Worm (Caenorhabditis elegans) whole organism, young adult: ENCODE measurements around the gene Y75B8A.31.

Experiments
- B0336.3 ChIP-seq: fragments of 200-800 bp; sonication (Bioruptor generic); IDR thresholded peaks from 2 replicates; pipeline ENCODE4 v1.3.6; 2022; ENCODE audit warnings: missing genetic modification characterization, missing compliant biosample characterization
- C17E4.6 ChIP-seq: fragments of 200-800 bp; sonication (Bioruptor generic); IDR thresholded peaks from 2 replicates; pipeline ENCODE4 v1.3.6; 2022; ENCODE audit warnings: missing genetic modification reagents, missing genetic modification characterization, missing compliant biosample characterization
- F22D6.2 ChIP-seq: sonication (generic microtip); optimal IDR thresholded peaks from 2 replicates; lab custom pipeline; 2016; ENCODE audit warnings: mild to moderate bottlenecking, missing genetic modification characterization, missing compliant biosample characterization
- F39B2.1 ChIP-seq: fragments of 200-800 bp; sonication (Bioruptor generic); IDR thresholded peaks from 2 replicates; pipeline ENCODE4 v1.3.6; 2022; ENCODE audit warnings: missing genetic modification reagents, missing genetic modification characterization, missing compliant biosample characterization
- F57A8.1 ChIP-seq: fragments of 200-800 bp; sonication (Bioruptor generic); optimal IDR thresholded peaks from 2 replicates; lab custom pipeline; 2018; ENCODE audit warnings: mild to moderate bottlenecking, missing genetic modification characterization, moderate library complexity, missing compliant biosample characterization
- F57C9.4 ChIP-seq: sonication (generic microtip); optimal IDR thresholded peaks from 2 replicates; lab custom pipeline; 2017; ENCODE audit warnings: mild to moderate bottlenecking, missing genetic modification characterization, missing compliant biosample characterization
- K11D2.4 ChIP-seq: fragments of 200-800 bp; sonication (Bioruptor generic); IDR thresholded peaks from 2 replicates; pipeline ENCODE4 v1.3.6; 2022; ENCODE audit warnings: missing genetic modification reagents, missing genetic modification characterization, missing compliant biosample characterization
- akir-1 ChIP-seq: fragments of 200-800 bp; sonication (Bioruptor generic); optimal IDR thresholded peaks from 2 replicates; lab custom pipeline; 2018; ENCODE audit warnings: mild to moderate bottlenecking, missing genetic modification characterization, moderate library complexity, missing compliant biosample characterization
- atf-7 ChIP-seq: sonication (generic microtip); optimal IDR thresholded peaks from 2 replicates; lab custom pipeline; 2017; ENCODE audit warnings: mild to moderate bottlenecking, missing genetic modification characterization, missing compliant biosample characterization
- attf-5 ChIP-seq: fragments of 200-800 bp; sonication (Bioruptor generic); optimal IDR thresholded peaks from 2 replicates; lab custom pipeline; 2018; ENCODE audit warnings: mild to moderate bottlenecking, missing genetic modification characterization, missing compliant biosample characterization
- bed-2 ChIP-seq: fragments of 200-800 bp; sonication (Bioruptor generic); IDR thresholded peaks from 2 replicates; pipeline ENCODE4 v1.3.6; 2022; ENCODE audit warnings: missing genetic modification reagents, missing genetic modification characterization, missing compliant biosample characterization
- cebp-1 ChIP-seq, 2 experiments: fragments of 200-800 bp in 1 of 2; sonication (Bioruptor generic) in 1 of 2; sonication (generic microtip) in 1 of 2; IDR thresholded peaks in 1 of 2; optimal IDR thresholded peaks in 1 of 2; 2 replicates each; pipeline versions ENCODE4 v1.3.6 to Lab custom; 2017 to 2022; ENCODE audit warnings: missing compliant biosample characterization in 2 of 2, missing genetic modification characterization in 2 of 2, mild to moderate bottlenecking in 1 of 2, missing genetic modification reagents in 1 of 2, moderate library complexity in 1 of 2
- ceh-79 ChIP-seq: sonication (generic microtip); optimal IDR thresholded peaks from 2 replicates; lab custom pipeline; 2017; ENCODE audit warnings: mild to moderate bottlenecking, missing genetic modification characterization, missing compliant biosample characterization
- ceh-91 ChIP-seq: fragments of 200-800 bp; sonication (Bioruptor generic); IDR thresholded peaks from 2 replicates; pipeline ENCODE4 v1.3.6; 2022; ENCODE audit warnings: missing genetic modification reagents, missing genetic modification characterization, missing compliant biosample characterization
- die-1 ChIP-seq: sonication (generic microtip); optimal IDR thresholded peaks from 2 replicates; lab custom pipeline; 2016; ENCODE audit warnings: missing genotype, mild to moderate bottlenecking, missing genetic modification characterization, missing compliant biosample characterization
- dox-1 ChIP-seq: fragments of 200-800 bp; sonication (Bioruptor generic); IDR thresholded peaks from 2 replicates; pipeline ENCODE4 v1.3.6; 2022; ENCODE audit warnings: missing genetic modification reagents, missing genetic modification characterization, missing compliant biosample characterization
- egl-18 ChIP-seq: fragments of 200-800 bp; sonication (Bioruptor generic); IDR thresholded peaks from 2 replicates; pipeline ENCODE4 v1.3.6; 2022; ENCODE audit warnings: missing genetic modification reagents, missing genetic modification characterization, missing compliant biosample characterization
- egrh-3 ChIP-seq: fragments of 200-800 bp; sonication (Bioruptor generic); IDR thresholded peaks from 2 replicates; pipeline ENCODE4 v1.3.6; 2022; ENCODE audit warnings: missing genetic modification reagents, missing genetic modification characterization, missing compliant biosample characterization
- ets-4 ChIP-seq: fragments of 200-800 bp; sonication (Bioruptor generic); optimal IDR thresholded peaks from 2 replicates; lab custom pipeline; 2018; ENCODE audit warnings: mild to moderate bottlenecking, missing genetic modification characterization, missing compliant biosample characterization
- hmg-1.2 ChIP-seq: fragments of 200-800 bp; sonication (Bioruptor generic); IDR thresholded peaks from 2 replicates; pipeline ENCODE4 v1.3.6; 2022; ENCODE audit warnings: missing genetic modification reagents, missing genetic modification characterization, missing compliant biosample characterization
- hrde-1 ChIP-seq: sonication (generic microtip); optimal IDR thresholded peaks from 2 replicates; lab custom pipeline; 2016; ENCODE audit warnings: missing genetic modification characterization, mild to moderate bottlenecking, missing compliant biosample characterization, moderate library complexity, missing genotype, missing genetic modification reagents, borderline replicate concordance
- lag-1 ChIP-seq: fragments of 200-800 bp; sonication (Bioruptor generic); IDR thresholded peaks from 2 replicates; pipeline ENCODE4 v1.3.6; 2022; ENCODE audit warnings: missing genetic modification reagents, missing genetic modification characterization, missing compliant biosample characterization
- let-607 ChIP-seq, 2 experiments: fragments of 200-800 bp in 1 of 2; sonication (Bioruptor generic) in 1 of 2; sonication (generic microtip) in 1 of 2; optimal IDR thresholded peaks; 2 replicates each; lab custom pipeline; 2016 to 2018; ENCODE audit warnings: mild to moderate bottlenecking in 2 of 2, missing compliant biosample characterization in 2 of 2, missing genetic modification characterization in 2 of 2, moderate library complexity in 2 of 2, missing genotype in 1 of 2
- lin-40 ChIP-seq: sonication (generic microtip); optimal IDR thresholded peaks from 2 replicates; lab custom pipeline; 2016; ENCODE audit warnings: missing genetic modification characterization, mild to moderate bottlenecking, missing compliant biosample characterization, missing genotype, missing genetic modification reagents
- lir-1 ChIP-seq: fragments of 200-800 bp; sonication (Bioruptor generic); conservative IDR thresholded peaks from 2 replicates; pipeline ENCODE4 v1.3.6; 2022; ENCODE audit warnings: missing genetic modification reagents, missing genetic modification characterization, missing compliant biosample characterization
- mcd-1 ChIP-seq: fragments of 200-800 bp; sonication (Bioruptor generic); IDR thresholded peaks from 2 replicates; pipeline ENCODE4 v1.3.6; 2022; ENCODE audit warnings: missing genetic modification reagents, missing genetic modification characterization, missing compliant biosample characterization
- nfyb-1 ChIP-seq: fragments of 200-800 bp; sonication (Bioruptor generic); IDR thresholded peaks from 2 replicates; pipeline ENCODE4 v1.3.6; 2022; ENCODE audit warnings: missing genetic modification reagents, missing genetic modification characterization, missing compliant biosample characterization
- nhr-179 ChIP-seq: sonication (generic microtip); optimal IDR thresholded peaks from 2 replicates; lab custom pipeline; 2016; ENCODE audit warnings: mild to moderate bottlenecking, missing genetic modification characterization, missing compliant biosample characterization
- nhr-80 ChIP-seq: sonication (generic microtip); optimal IDR thresholded peaks from 2 replicates; lab custom pipeline; 2016; ENCODE audit warnings: missing genetic modification characterization, missing compliant biosample characterization
- nhr-90 ChIP-seq: sonication (generic microtip); optimal IDR thresholded peaks from 2 replicates; lab custom pipeline; 2016; ENCODE audit warnings: missing genotype, mild to moderate bottlenecking, missing genetic modification characterization, missing compliant biosample characterization
- rcor-1 ChIP-seq: fragments of 200-800 bp; sonication (Bioruptor generic); IDR thresholded peaks from 2 replicates; pipeline ENCODE4 v1.3.6; 2022; ENCODE audit warnings: missing genetic modification reagents, missing genetic modification characterization, missing compliant biosample characterization
- snpc-1.3 ChIP-seq: sonication (generic microtip); optimal IDR thresholded peaks from 2 replicates; lab custom pipeline; 2017; ENCODE audit warnings: missing genetic modification characterization, mild to moderate bottlenecking, missing compliant biosample characterization, antibody characterized with exemption, moderate library complexity, missing genotype, missing genetic modification reagents; ENCODE audit not compliant: insufficient read depth
- tbp1 ChIP-seq: fragments of 200-800 bp; sonication (Bioruptor generic); optimal IDR thresholded peaks from 2 replicates; lab custom pipeline; 2018; ENCODE audit warnings: mild to moderate bottlenecking, missing genetic modification characterization, missing compliant biosample characterization
- xnd-1 ChIP-seq: sonication (generic microtip); optimal IDR thresholded peaks from 2 replicates; lab custom pipeline; 2016; ENCODE audit warnings: missing genotype, missing genetic modification reagents, missing genetic modification characterization, missing compliant biosample characterization
- zfh-2 ChIP-seq: fragments of 200-800 bp; sonication (Bioruptor generic); conservative IDR thresholded peaks from 2 replicates; pipeline ENCODE4 v1.3.6; 2022; ENCODE audit warnings: missing genetic modification reagents, missing genetic modification characterization, missing compliant biosample characterization
- ztf-18 ChIP-seq: sonication (generic microtip); optimal IDR thresholded peaks from 2 replicates; lab custom pipeline; 2016; ENCODE audit warnings: missing genotype, mild to moderate bottlenecking, missing genetic modification characterization, missing compliant biosample characterization
- ztf-25 ChIP-seq: fragments of 200-800 bp; sonication (Bioruptor generic); IDR thresholded peaks from 2 replicates; pipeline ENCODE4 v1.3.6; 2022; ENCODE audit warnings: missing genetic modification reagents, missing genetic modification characterization, missing compliant biosample characterization
- ztf-3 ChIP-seq: fragments of 200-800 bp; sonication (Bioruptor generic); optimal IDR thresholded peaks from 2 replicates; lab custom pipeline; 2018; ENCODE audit warnings: mild to moderate bottlenecking, missing genetic modification characterization, missing compliant biosample characterization

Y75B8A.31 gene

ce11 chrIII:12325284-12325683, 26.2 kb upstream of the Y75B8A.31 start:
- TF ChIP-seq die-1 (tag; lab: Kevin White, UChicago) (no peak), nhr-179 (tag; lab: Kevin White, UChicago) (no peak), nhr-90 (tag; lab: Kevin White, UChicago) (peak; percentile 20), xnd-1 (no peak), lin-40 (tag; lab: Kevin White, UChicago) (peak; percentile 22), hmg-1.2 (GFP tag; lab: Robert Waterston, UW) (peak; percentile 43; the same call in 1 of the 2 replicates), tbp1 (GFP tag; lab: Kevin White, UChicago) (peak; percentile 36), attf-5 (GFP tag; lab: Kevin White, UChicago) (peak; percentile 19), cebp-1 (GFP tag; IDR thresholded peaks at IDR 0.05; lab: Robert Waterston, UW) (no peak), cebp-1 (tag; optimal IDR thresholded peaks at IDR 0.05; lab: Kevin White, UChicago) (peak; percentile 49), nhr-80 (tag; lab: Kevin White, UChicago) (peak; percentile 91), F57C9.4 (tag; lab: Kevin White, UChicago) (no peak), ets-4 (GFP tag; lab: Kevin White, UChicago) (peak; percentile 41), dox-1 (peak; percentile 50; the same call in 1 of the 2 replicates), let-607 (tag; optimal IDR thresholded peaks at IDR 0.05; lab: Kevin White, UChicago) (peak; percentile 78 to 86), atf-7 (tag; lab: Kevin White, UChicago) (peak; percentile 64)

- TF ChIP-seq zfh-2 (GFP tag; lab: Robert Waterston, UW): peak; percentile 77; the same call in 1 of the 2 replicates
- TF ChIP-seq tbp1 (GFP tag; lab: Kevin White, UChicago): no peak
- TF ChIP-seq hrde-1 (tag; lab: Kevin White, UChicago): no peak
- TF ChIP-seq let-607 (tag; optimal IDR thresholded peaks at IDR 0.05; lab: Kevin White, UChicago): peak in 1 of 2 experiments; percentile 17
- TF ChIP-seq egl-18 (GFP tag; lab: Robert Waterston, UW): no peak
- no peak for TF ChIP-seq ceh-79 (tag; lab: Kevin White, UChicago)
- no peak for TF ChIP-seq K11D2.4 (GFP tag; lab: Robert Waterston, UW)
- TF ChIP-seq egrh-3: peak; percentile 78
- 0 out of 2 replicates have a peak, but pooled peaks have one; percentile 14 for TF ChIP-seq mcd-1
- TF ChIP-seq nfyb-1 (GFP tag; lab: Robert Waterston, UW): 0 out of 2 replicates have a peak, but pooled peaks have one; percentile 32
- no peak for TF ChIP-seq bed-2 (GFP tag; lab: Robert Waterston, UW)
- TF ChIP-seq nhr-80 (tag; lab: Kevin White, UChicago): peak; percentile 72
- peak; percentile 55; the same call in 1 of the 2 replicates for TF ChIP-seq B0336.3 (GFP tag; lab: Robert Waterston, UW)
- peak; percentile 83 for TF ChIP-seq ets-4 (GFP tag; lab: Kevin White, UChicago)
- TF ChIP-seq akir-1 (GFP tag; lab: Kevin White, UChicago): no peak
- TF ChIP-seq rcor-1 (GFP tag; lab: Robert Waterston, UW): no peak
- peak; percentile 67 for TF ChIP-seq atf-7 (tag; lab: Kevin White, UChicago)
- no peak for TF ChIP-seq cebp-1 (GFP tag; IDR thresholded peaks at IDR 0.05; lab: Robert Waterston, UW)
- TF ChIP-seq cebp-1 (tag; optimal IDR thresholded peaks at IDR 0.05; lab: Kevin White, UChicago): peak; percentile 62
- no peak for TF ChIP-seq ztf-18
Measured at ce11 chrIII:12327528-12327997, 23.9 kb upstream of the Y75B8A.31 start, which contains the start of the genes zip-12 and Y75B8A.63. Gene zip-12 (plus strand): TSS chrIII:12327914. Gene Y75B8A.63 (plus strand): TSS chrIII:12327947.

ce11 chrIII:12331300-12331699, 20.1 kb upstream of the Y75B8A.31 start:
- TF ChIP-seq C17E4.6: no peak
- peak; percentile 87 for TF ChIP-seq nfyb-1 (GFP tag; lab: Robert Waterston, UW)

- no peak for TF ChIP-seq F22D6.2 (tag; lab: Kevin White, UChicago)
- no peak for TF ChIP-seq F57A8.1 (GFP tag; lab: Kevin White, UChicago)
- no peak for TF ChIP-seq ztf-25 (GFP tag; lab: Robert Waterston, UW)
- TF ChIP-seq ztf-3 (GFP tag; lab: Kevin White, UChicago): no peak
- TF ChIP-seq ceh-91 (GFP tag; lab: Robert Waterston, UW): no peak
- TF ChIP-seq F39B2.1 (GFP tag; lab: Robert Waterston, UW): no peak
- TF ChIP-seq lir-1 (GFP tag; lab: Robert Waterston, UW): no peak
- TF ChIP-seq tbp1 (GFP tag; lab: Kevin White, UChicago): no peak
- TF ChIP-seq ets-4 (GFP tag; lab: Kevin White, UChicago): no peak
- TF ChIP-seq snpc-1.3 (tag; lab: Kevin White, UChicago): no peak
- TF ChIP-seq lag-1 (GFP tag; lab: Robert Waterston, UW): no peak
- TF ChIP-seq, all 124 proteins: peak for 0
Measured at ce11 chrIII:12333445-12333844, 18.0 kb upstream of the Y75B8A.31 start, which contains the start of gene zip-1. Gene zip-1 (plus strand): TSS chrIII:12333745.
